Worm (Caenorhabditis elegans): ENCODE measurements around the gene str-262.

ce11 chrV:772210-772609 lies 19.6 kb upstream of the str-262 start:
- TF ChIP-seq nhr-237 (tag; optimal IDR thresholded peaks at IDR 0.05) (no peak), skn-1 (tag; optimal IDR thresholded peaks at IDR 0.05) (no peak), ztf-4 (tag; optimal IDR thresholded peaks at IDR 0.05) (no peak), unc-62 (GFP tag; optimal IDR thresholded peaks at IDR 0.05) (no peak), egl-27 (tag; optimal IDR thresholded peaks at IDR 0.05) (no peak), ama-1 (optimal IDR thresholded peaks at IDR 0.05) (no peak), elt-3 (tag; optimal IDR thresholded peaks at IDR 0.05) (no peak), ceh-82 (tag; optimal IDR thresholded peaks at IDR 0.05) (no peak), nhr-77 (tag; optimal IDR thresholded peaks at IDR 0.05) (no peak), lsy-2 (tag; optimal IDR thresholded peaks at IDR 0.05) (no peak)
